Worm (Caenorhabditis elegans) whole organism, L1 larva: ENCODE data around the gene C29G2.6.

Experiments used
- C16A3.4 ChIP-seq: fragments of 150-350 bp; optimal IDR thresholded peaks from 2 replicates; lab custom pipeline; 2014; ENCODE audit warnings: missing biosample characterization, missing genetic modification characterization
- C34B4.2 ChIP-seq: sonication (generic microtip); optimal IDR thresholded peaks from 2 replicates; lab custom pipeline; 2017; ENCODE audit warnings: mild to moderate bottlenecking, missing genetic modification characterization, missing compliant biosample characterization
- F16B12.6 ChIP-seq: fragments of 150-350 bp; optimal IDR thresholded peaks from 2 replicates; lab custom pipeline; 2014; ENCODE audit warnings: missing biosample characterization, missing genetic modification characterization
- alr-1 ChIP-seq: fragments of 200-800 bp; sonication (Bioruptor generic); optimal IDR thresholded peaks from 2 replicates; lab custom pipeline; 2018; ENCODE audit warnings: borderline replicate concordance, mild to moderate bottlenecking, missing genetic modification characterization, missing compliant biosample characterization
- ama-1 ChIP-seq: fragments of 150-350 bp; optimal IDR thresholded peaks from 2 replicates; lab custom pipeline; 2014
- blmp-1 ChIP-seq: fragments of 150-350 bp; optimal IDR thresholded peaks from 2 replicates; lab custom pipeline; 2014; ENCODE audit warnings: missing biosample characterization, missing genetic modification characterization
- ceh-82 ChIP-seq, 3 experiments: fragments of 150-350 bp in 1 of 3; sonication (generic microtip) in 2 of 3; optimal IDR thresholded peaks; 2 replicates each; lab custom pipeline; 2014 to 2017; ENCODE audit warnings: missing biosample characterization in 3 of 3, missing genetic modification characterization in 3 of 3
- ceh-88 ChIP-seq: fragments of 200-800 bp; sonication (Bioruptor generic); IDR thresholded peaks from 2 replicates; pipeline ENCODE4 v1.3.6; 2022; ENCODE audit warnings: missing genetic modification characterization, missing compliant biosample characterization
- ceh-90 ChIP-seq: sonication (generic microtip); optimal IDR thresholded peaks from 2 replicates; lab custom pipeline; 2016; ENCODE audit warnings: missing genetic modification characterization, missing compliant biosample characterization
- ces-1 ChIP-seq: fragments of 150-350 bp; optimal IDR thresholded peaks from 2 replicates; lab custom pipeline; 2014; ENCODE audit warnings: missing biosample characterization, missing genetic modification reagents, missing genetic modification characterization
- dpl-1 ChIP-seq, 3 experiments: fragments of 150-350 bp in 2 of 3; sonication (generic microtip) in 1 of 3; optimal IDR thresholded peaks; 2 replicates each; lab custom pipeline; 2014 to 2017; ENCODE audit warnings: missing biosample characterization in 3 of 3, missing genetic modification characterization in 3 of 3, missing genetic modification reagents in 3 of 3
- dsc-1 ChIP-seq: sonication (generic microtip); optimal IDR thresholded peaks from 2 replicates; lab custom pipeline; 2016; ENCODE audit warnings: mild to moderate bottlenecking, missing genetic modification characterization, missing compliant biosample characterization
- egl-13 ChIP-seq: sonication (generic microtip); optimal IDR thresholded peaks from 2 replicates; lab custom pipeline; 2016; ENCODE audit warnings: missing genotype, missing genetic modification reagents, missing genetic modification characterization, missing compliant biosample characterization
- elt-3 ChIP-seq, 6 experiments: fragments of 150-350 bp in 1 of 6; sonication (generic microtip); optimal IDR thresholded peaks; 2 replicates each; lab custom pipeline; 2017 to 2018; ENCODE audit warnings: missing biosample characterization in 6 of 6, missing genetic modification characterization in 6 of 6, inconsistent platforms in 1 of 6
- fkh-8 ChIP-seq: sonication (generic microtip); optimal IDR thresholded peaks from 2 replicates; lab custom pipeline; 2016; ENCODE audit warnings: mild to moderate bottlenecking, missing genetic modification characterization, missing compliant biosample characterization
- grh-1 ChIP-seq: fragments of 200-800 bp; sonication (Bioruptor generic); IDR thresholded peaks from 2 replicates; pipeline ENCODE4 v1.3.6; 2022; ENCODE audit warnings: missing genetic modification reagents, missing genetic modification characterization, missing compliant biosample characterization
- hlh-17 ChIP-seq: fragments of 200-800 bp; sonication (Bioruptor generic); optimal IDR thresholded peaks from 2 replicates; lab custom pipeline; 2018; ENCODE audit warnings: missing genetic modification characterization, mild to moderate bottlenecking, missing compliant biosample characterization, moderate library complexity, borderline replicate concordance
- isw-1 ChIP-seq: fragments of 200-800 bp; sonication (Bioruptor generic); IDR thresholded peaks from 2 replicates; pipeline ENCODE4 v1.3.6; 2022; ENCODE audit warnings: missing genetic modification characterization, missing compliant biosample characterization
- jun-1 ChIP-seq: fragments of 150-350 bp; optimal IDR thresholded peaks from 2 replicates; lab custom pipeline; 2014; ENCODE audit warnings: missing biosample characterization, missing genetic modification reagents, missing genetic modification characterization
- lin-13 ChIP-seq: fragments of 150-350 bp; optimal IDR thresholded peaks from 2 replicates; lab custom pipeline; 2014; ENCODE audit warnings: missing biosample characterization, missing genetic modification reagents, missing genetic modification characterization
- lin-14 ChIP-seq: fragments of 200-800 bp; sonication (Bioruptor generic); optimal IDR thresholded peaks from 2 replicates; lab custom pipeline; 2018; ENCODE audit warnings: mild to moderate bottlenecking, missing genetic modification characterization, moderate library complexity, missing compliant biosample characterization
- lin-15B ChIP-seq: fragments of 150-350 bp; sonication (generic microtip); optimal IDR thresholded peaks from 3 replicates; lab custom pipeline; 2014; ENCODE audit warnings: missing biosample characterization, missing genetic modification characterization
- lin-35 ChIP-seq, 2 experiments: fragments of 150-350 bp; optimal IDR thresholded peaks; 2 replicates each; lab custom pipeline; 2014; ENCODE audit warnings: missing biosample characterization in 2 of 2, missing genetic modification characterization in 2 of 2, missing genetic modification reagents in 2 of 2
- nhr-11 ChIP-seq: fragments of 150-350 bp; optimal IDR thresholded peaks from 2 replicates; lab custom pipeline; 2014; ENCODE audit warnings: missing biosample characterization, missing genetic modification characterization
- nhr-12 ChIP-seq: sonication (generic microtip); optimal IDR thresholded peaks from 2 replicates; lab custom pipeline; 2017; ENCODE audit warnings: missing biosample characterization, missing genetic modification characterization
- nhr-20 ChIP-seq: sonication (generic microtip); optimal IDR thresholded peaks from 2 replicates; lab custom pipeline; 2016; ENCODE audit warnings: mild to moderate bottlenecking, missing genetic modification characterization, missing compliant biosample characterization
- nhr-28 ChIP-seq: fragments of 150-350 bp; optimal IDR thresholded peaks from 2 replicates; lab custom pipeline; 2014; ENCODE audit warnings: missing biosample characterization, missing genetic modification characterization
- nhr-47 ChIP-seq: sonication (generic microtip); optimal IDR thresholded peaks from 2 replicates; lab custom pipeline; 2016; ENCODE audit warnings: mild to moderate bottlenecking, missing genetic modification characterization, moderate library complexity, missing compliant biosample characterization
- nhr-71 ChIP-seq: sonication (generic microtip); optimal IDR thresholded peaks from 2 replicates; lab custom pipeline; 2016; ENCODE audit warnings: mild to moderate bottlenecking, missing genetic modification characterization, moderate library complexity, missing compliant biosample characterization
- nhr-77 ChIP-seq: fragments of 150-350 bp; optimal IDR thresholded peaks from 2 replicates; lab custom pipeline; 2014; ENCODE audit warnings: missing biosample characterization, missing genetic modification characterization
- nhr-85 ChIP-seq: sonication (generic microtip); peaks from one replicate; lab custom pipeline; 2016; ENCODE audit warnings: missing genetic modification characterization, inconsistent platforms, missing compliant biosample characterization
- nhr-90 ChIP-seq: sonication (generic microtip); optimal IDR thresholded peaks from 2 replicates; lab custom pipeline; 2016; ENCODE audit warnings: mild to moderate bottlenecking, missing genetic modification characterization, missing compliant biosample characterization; ENCODE audit not compliant: poor library complexity
- rnt-1 ChIP-seq: sonication (generic microtip); optimal IDR thresholded peaks from 2 replicates; lab custom pipeline; 2016; ENCODE audit warnings: mild to moderate bottlenecking, missing genetic modification characterization, moderate library complexity, missing compliant biosample characterization
- skn-1 ChIP-seq: fragments of 150-350 bp; optimal IDR thresholded peaks from 2 replicates; lab custom pipeline; 2014; ENCODE audit warnings: missing biosample characterization, missing genetic modification characterization
- snpc-4 ChIP-seq: fragments of 150-350 bp; optimal IDR thresholded peaks from 2 replicates; lab custom pipeline; 2014; ENCODE audit warnings: missing biosample characterization, missing genetic modification characterization
- snu-23 ChIP-seq: sonication (generic microtip); optimal IDR thresholded peaks from 2 replicates; lab custom pipeline; 2016; ENCODE audit warnings: missing genetic modification characterization, missing compliant biosample characterization
- sox-4 ChIP-seq: sonication (generic microtip); optimal IDR thresholded peaks from 2 replicates; lab custom pipeline; 2016; ENCODE audit warnings: missing genetic modification characterization, missing compliant biosample characterization
- sup-37 ChIP-seq: fragments of 200-800 bp; sonication (Bioruptor generic); optimal IDR thresholded peaks from 2 replicates; lab custom pipeline; 2018; ENCODE audit warnings: mild to moderate bottlenecking, missing genetic modification characterization, missing compliant biosample characterization
- swsn-7 ChIP-seq: sonication (generic microtip); optimal IDR thresholded peaks from 2 replicates; lab custom pipeline; 2016; ENCODE audit warnings: missing genetic modification characterization, missing compliant biosample characterization
- tbx-2 ChIP-seq: sonication (generic microtip); optimal IDR thresholded peaks from 2 replicates; lab custom pipeline; 2016; ENCODE audit warnings: missing genetic modification characterization, missing compliant biosample characterization
- unc-130 ChIP-seq: fragments of 150-350 bp; optimal IDR thresholded peaks from 2 replicates; lab custom pipeline; 2017; ENCODE audit warnings: missing biosample characterization, missing genetic modification characterization, inconsistent platforms
- unc-30 ChIP-seq: sonication (generic microtip); optimal IDR thresholded peaks from 2 replicates; lab custom pipeline; 2017; ENCODE audit warnings: missing biosample characterization, missing genetic modification characterization
- unc-62 ChIP-seq: fragments of 150-350 bp; optimal IDR thresholded peaks from 2 replicates; lab custom pipeline; 2014; ENCODE audit warnings: missing biosample characterization, missing genetic modification reagents, missing genetic modification characterization
- unc-86 ChIP-seq: sonication (generic microtip); optimal IDR thresholded peaks from 2 replicates; lab custom pipeline; 2016; ENCODE audit warnings: missing genetic modification characterization, missing compliant biosample characterization
- unc-98 ChIP-seq: fragments of 200-800 bp; sonication (Bioruptor generic); IDR thresholded peaks from 2 replicates; pipeline ENCODE4 v1.3.6; 2022; ENCODE audit warnings: missing genetic modification characterization, missing compliant biosample characterization
- xbp-1 ChIP-seq: sonication (generic microtip); optimal IDR thresholded peaks from 2 replicates; lab custom pipeline; 2016; ENCODE audit warnings: missing genetic modification characterization, missing compliant biosample characterization
- zag-1 ChIP-seq: fragments of 150-350 bp; optimal IDR thresholded peaks from 2 replicates; lab custom pipeline; 2014; ENCODE audit warnings: missing biosample characterization, missing genetic modification characterization

Gene C29G2.6

ce11 chrV:2614986-2615687, 29.4 kb upstream of the C29G2.6 start, which contains the start of gene F53E10.1 (continued):
- no peak for TF ChIP-seq isw-1
- no peak for TF ChIP-seq xbp-1
- TF ChIP-seq nhr-90 (tag; lab: Kevin White, UChicago), result peak; percentile 60
- peak; percentile 58 for TF ChIP-seq rnt-1
- peak; percentile 84 for TF ChIP-seq nhr-20
- peak; percentile 95 for TF ChIP-seq nhr-71 (tag; lab: Kevin White, UChicago)
- peak; percentile 12 for TF ChIP-seq lin-13 (GFP tag; lab: Kevin White, UChicago)
- peak; percentile 36 to 52 (median 51) for TF ChIP-seq dpl-1 (GFP tag; optimal IDR thresholded peaks at IDR 0.05; lab: Kevin White, UChicago)
- peak; percentile 38 to 69 for TF ChIP-seq lin-35 (GFP tag; optimal IDR thresholded peaks at IDR 0.05; lab: Kevin White, UChicago)
- peak; percentile 20 for TF ChIP-seq unc-130 (tag; lab: Kevin White, UChicago)
- no peak for TF ChIP-seq zag-1 (tag; lab: Kevin White, UChicago)
- peak; percentile 80 for TF ChIP-seq snu-23 (GFP tag; lab: Kevin White, UChicago)
- TF ChIP-seq unc-30 (tag; lab: Kevin White, UChicago), result no peak
- TF ChIP-seq elt-3 (tag; optimal IDR thresholded peaks at IDR 0.05; lab: Kevin White, UChicago), result peak in 1 of 6 experiments; percentile 38
- TF ChIP-seq lin-14 (GFP tag; lab: Kevin White, UChicago), result peak; percentile 82
- peak; percentile 75 for TF ChIP-seq skn-1 (tag; lab: Kevin White, UChicago)
- no peak for TF ChIP-seq dsc-1 (tag; lab: Kevin White, UChicago)

ce11 chrV:2608352-2608751, 22.6 kb upstream of the C29G2.6 start, which contains the start of gene acr-17:
TSS of gene acr-17 (plus strand) at chrV:2608652.
- TF ChIP-seq snu-23 (GFP tag; lab: Kevin White, UChicago), result no peak
- no peak for TF ChIP-seq nhr-85 (tag; lab: Kevin White, UChicago)
- TF ChIP-seq unc-62 (GFP tag; lab: Kevin White, UChicago), result no peak
- TF ChIP-seq jun-1 (tag; lab: Kevin White, UChicago), result no peak
- no peak for TF ChIP-seq nhr-77 (tag; lab: Kevin White, UChicago)
- no peak for TF ChIP-seq unc-98 (GFP tag; lab: Robert Waterston, UW)
- TF ChIP-seq fkh-8, result no peak
- TF ChIP-seq grh-1, result no peak
- TF ChIP-seq nhr-11 (tag; lab: Kevin White, UChicago), result no peak
- TF ChIP-seq, all 84 proteins: peak for 0

- TF ChIP-seq hlh-17 (GFP tag; lab: Kevin White, UChicago), result no peak
- peak; percentile 90 to 93 for TF ChIP-seq lin-35 (GFP tag; optimal IDR thresholded peaks at IDR 0.05; lab: Kevin White, UChicago)
- TF ChIP-seq nhr-28 (tag; lab: Kevin White, UChicago), result no peak
- no peak for TF ChIP-seq C16A3.4 (tag; lab: Kevin White, UChicago)
- no peak for TF ChIP-seq nhr-12 (tag; lab: Kevin White, UChicago)
- TF ChIP-seq jun-1 (tag; lab: Kevin White, UChicago), result no peak
- peak; percentile 36 for TF ChIP-seq F16B12.6 (tag; lab: Kevin White, UChicago)
- TF ChIP-seq rnt-1, result peak; percentile 94
- TF ChIP-seq unc-98 (GFP tag; lab: Robert Waterston, UW), result peak; percentile 50; the same call in 1 of the 2 replicates
- TF ChIP-seq tbx-2 (tag; lab: Kevin White, UChicago), result peak; percentile 44
- TF ChIP-seq unc-86, result no peak
- no peak for TF ChIP-seq sox-4 (tag; lab: Kevin White, UChicago)
- TF ChIP-seq elt-3 (tag; optimal IDR thresholded peaks at IDR 0.05; lab: Kevin White, UChicago), result no peak
- TF ChIP-seq nhr-47 (tag; lab: Kevin White, UChicago), result peak; percentile 63
- no peak for TF ChIP-seq lin-15B (tag; lab: Kevin White, UChicago)
- TF ChIP-seq ceh-82 (tag; optimal IDR thresholded peaks at IDR 0.05; lab: Kevin White, UChicago), result peak in 1 of 3 experiments; percentile 39
- TF ChIP-seq swsn-7 (tag; lab: Kevin White, UChicago), result peak; percentile 15
- peak; percentile 12 for TF ChIP-seq blmp-1 (tag; lab: Kevin White, UChicago)
- no peak for TF ChIP-seq alr-1 (tag; lab: Kevin White, UChicago)
- peak; percentile 17 for TF ChIP-seq dsc-1 (tag; lab: Kevin White, UChicago)
- TF ChIP-seq C34B4.2 (tag; lab: Kevin White, UChicago), result no peak
- peak; percentile 28; the same call in 1 of the 2 replicates for TF ChIP-seq isw-1
- TF ChIP-seq unc-130 (tag; lab: Kevin White, UChicago), result no peak
- TF ChIP-seq ces-1 (GFP tag; lab: Kevin White, UChicago), result no peak
- no peak for TF ChIP-seq unc-62 (GFP tag; lab: Kevin White, UChicago)
- no peak for TF ChIP-seq egl-13 (tag; lab: Kevin White, UChicago)
- no peak for TF ChIP-seq ceh-88
- TF ChIP-seq ama-1 (lab: Kevin White, UChicago), result no peak
- TF ChIP-seq ceh-90 (tag; lab: Kevin White, UChicago), result peak; percentile 83
- TF ChIP-seq sup-37 (GFP tag; lab: Kevin White, UChicago), result no peak
- TF ChIP-seq snpc-4 (tag; lab: Kevin White, UChicago), result peak; percentile 35
Observed at ce11 chrV:2603056-2603455, 17.3 kb upstream of the C29G2.6 start, which contains the start of gene F53E10.6. TSS of gene F53E10.6 (minus strand) at chrV:2603063.
